Worm (Caenorhabditis elegans): ENCODE data around the gene ufm-1.

The ufm-1 gene

ce11 chrIII:7877090-7877489 lies 18.3 kb downstream of the ufm-1 start:
- TF ChIP-seq mdl-1 (tag; optimal IDR thresholded peaks at IDR 0.05) (no peak), nhr-28 (tag; optimal IDR thresholded peaks at IDR 0.05) (no peak), lin-39 (tag; optimal IDR thresholded peaks at IDR 0.05) (no peak), ama-1 (optimal IDR thresholded peaks at IDR 0.05) (no peak), ceh-9 (tag; optimal IDR thresholded peaks at IDR 0.05) (no peak), nhr-11 (tag; optimal IDR thresholded peaks at IDR 0.05) (no peak), lin-15B (tag; optimal IDR thresholded peaks at IDR 0.05) (no peak), nfya-1 (tag; optimal IDR thresholded peaks at IDR 0.05; ENCODE audit: insufficient read depth) (no peak), daf-12 (tag; optimal IDR thresholded peaks at IDR 0.05) (no peak)

- TF ChIP-seq nhr-67 (tag; optimal IDR thresholded peaks at IDR 0.05) (no peak), elt-2 (tag; optimal IDR thresholded peaks at IDR 0.05) (no peak), ZK546.5 (tag; optimal IDR thresholded peaks at IDR 0.05) (no peak), pqm-1 (tag; optimal IDR thresholded peaks at IDR 0.05) (no peak), elt-3 (tag; optimal IDR thresholded peaks at IDR 0.05) (no peak), ceh-16 (tag; optimal IDR thresholded peaks at IDR 0.05) (no peak), fos-1 (tag; optimal IDR thresholded peaks at IDR 0.05) (no peak), jun-1 (tag; optimal IDR thresholded peaks at IDR 0.05) (no peak), nhr-12 (tag; optimal IDR thresholded peaks at IDR 0.05) (no peak), nhr-25 (tag; optimal IDR thresholded peaks at IDR 0.05) (no peak), fkh-2 (tag; optimal IDR thresholded peaks at IDR 0.05) (no peak), ama-1 (optimal IDR thresholded peaks at IDR 0.05) (no peak)
Measured at ce11 chrIII:7878852-7879329, 20.1 kb downstream of the ufm-1 start, which contains the start of gene sup-18. Gene sup-18, minus strand, starts transcription at chrIII:7878902.

ce11 chrIII:7880132-7880715 lies 21.4 kb downstream of the ufm-1 start:
- TF ChIP-seq ceh-16 (tag; optimal IDR thresholded peaks at IDR 0.05) (no peak), nhr-77 (tag; optimal IDR thresholded peaks at IDR 0.05) (no peak), pqm-1 (tag; optimal IDR thresholded peaks at IDR 0.05) (no peak), egl-5 (tag; optimal IDR thresholded peaks at IDR 0.05) (no peak), jun-1 (tag; optimal IDR thresholded peaks at IDR 0.05) (no peak), nhr-12 (tag; optimal IDR thresholded peaks at IDR 0.05) (no peak), R02D3.7 (tag; optimal IDR thresholded peaks at IDR 0.05) (no peak), lsy-12 (tag; optimal IDR thresholded peaks at IDR 0.05) (no peak), ztf-4 (tag; optimal IDR thresholded peaks at IDR 0.05) (no peak), tbx-2 (tag; optimal IDR thresholded peaks at IDR 0.05) (no peak), eor-1 (tag; optimal IDR thresholded peaks at IDR 0.05) (no peak), ceh-9 (tag; optimal IDR thresholded peaks at IDR 0.05) (no peak), fkh-10 (GFP tag; optimal IDR thresholded peaks at IDR 0.05) (no peak), fkh-2 (tag; optimal IDR thresholded peaks at IDR 0.05) (no peak), unc-39 (tag; optimal IDR thresholded peaks at IDR 0.05) (no peak), elt-2 (tag; optimal IDR thresholded peaks at IDR 0.05) (no peak), sea-2 (GFP tag; optimal IDR thresholded peaks at IDR 0.05) (no peak), nhr-67 (tag; optimal IDR thresholded peaks at IDR 0.05) (no peak), daf-12 (tag; optimal IDR thresholded peaks at IDR 0.05) (no peak)

ce11 chrIII:7882900-7883299 lies 24.1 kb downstream of the ufm-1 start, which contains the start of gene ZK688.9:
Gene ZK688.9, minus strand, starts transcription at chrIII:7883000.
- TF ChIP-seq nhr-76 (tag; optimal IDR thresholded peaks at IDR 0.05) (no peak), ztf-4 (tag; optimal IDR thresholded peaks at IDR 0.05) (no peak), aly-2 (tag; optimal IDR thresholded peaks at IDR 0.05) (no peak), eor-1 (tag; optimal IDR thresholded peaks at IDR 0.05) (no peak), ceh-9 (tag; optimal IDR thresholded peaks at IDR 0.05) (no peak), ztf-11 (tag; optimal IDR thresholded peaks at IDR 0.05) (no peak), lin-15B (tag; optimal IDR thresholded peaks at IDR 0.05) (no peak), nhr-23 (tag; optimal IDR thresholded peaks at IDR 0.05) (no peak), fos-1 (tag; optimal IDR thresholded peaks at IDR 0.05) (no peak), elt-3 (tag; optimal IDR thresholded peaks at IDR 0.05) (no peak)

- TF ChIP-seq lin-39 (tag; optimal IDR thresholded peaks at IDR 0.05) (no peak), ceh-28 (tag; optimal IDR thresholded peaks at IDR 0.05) (peak; percentile 3)
Measured at ce11 chrIII:7884863-7885262, 26.1 kb downstream of the ufm-1 start, which contains the start of gene ZK688.11. Gene ZK688.11, minus strand, starts transcription at chrIII:7884963.

Measured in whole organism, L3 larva.